Worm (Caenorhabditis elegans) whole organism, L4 larva: Measurements from ENCODE around the gene W04G3.13.
A peak's percentile ranks its signal among the peaks of the same experiment; 100 is the strongest.

ENCODE experiments used
- F10B5.3 ChIP-seq: sonication (generic microtip); optimal IDR thresholded peaks from 2 replicates; lab custom pipeline; 2016; ENCODE audit warnings: mild to moderate bottlenecking, missing genetic modification characterization, missing compliant biosample characterization
- R02D3.7 ChIP-seq: fragments of 150-350 bp; sonication (generic microtip); optimal IDR thresholded peaks from 3 replicates; lab custom pipeline; 2014; ENCODE audit warnings: missing biosample characterization, missing genetic modification characterization
- T20F7.1 ChIP-seq: fragments of 200-800 bp; sonication (Bioruptor generic); optimal IDR thresholded peaks from 2 replicates; lab custom pipeline; 2018; ENCODE audit warnings: mild to moderate bottlenecking, missing genetic modification characterization, missing compliant biosample characterization
- Y75B8A.6 ChIP-seq: fragments of 200-800 bp; sonication (Bioruptor generic); IDR thresholded peaks from 2 replicates; pipeline ENCODE4 v1.3.6; 2022; ENCODE audit warnings: missing genetic modification reagents, missing genetic modification characterization, missing compliant biosample characterization
- ZK337.2 ChIP-seq: fragments of 200-800 bp; sonication (Bioruptor generic); IDR thresholded peaks from 2 replicates; pipeline ENCODE4 v1.3.6; 2022; ENCODE audit warnings: missing genetic modification reagents, missing genetic modification characterization, missing compliant biosample characterization
- ZK546.5 ChIP-seq, 2 experiments: sonication (generic microtip); optimal IDR thresholded peaks; 2 replicates each; lab custom pipeline; 2017; ENCODE audit warnings: missing biosample characterization in 2 of 2, missing genetic modification characterization in 2 of 2
- ama-1 ChIP-seq: fragments of 150-350 bp; optimal IDR thresholded peaks from 2 replicates; lab custom pipeline; 2014; ENCODE audit warnings: inconsistent platforms, mixed read lengths
- arid-1 ChIP-seq: fragments of 200-800 bp; sonication (Bioruptor generic); conservative IDR thresholded peaks from 2 replicates; pipeline ENCODE4 v1.3.6; 2022; ENCODE audit warnings: missing genetic modification reagents, missing genetic modification characterization, missing compliant biosample characterization
- ctbp-1 ChIP-seq: fragments of 200-800 bp; sonication (Bioruptor generic); IDR thresholded peaks from 2 replicates; pipeline ENCODE4 v1.3.6; 2022; ENCODE audit warnings: missing genetic modification reagents, missing genetic modification characterization, missing compliant biosample characterization
- daf-16 ChIP-seq, 3 experiments: sonication (generic microtip); optimal IDR thresholded peaks; 2 replicates each; lab custom pipeline; 2016 to 2017; ENCODE audit warnings: missing genetic modification characterization in 3 of 3, missing genetic modification reagents in 3 of 3, mild to moderate bottlenecking in 2 of 3, missing compliant biosample characterization in 2 of 3, missing biosample characterization in 1 of 3, moderate library complexity in 1 of 3
- daf-19 ChIP-seq: fragments of 200-800 bp; sonication (Bioruptor generic); conservative IDR thresholded peaks from 2 replicates; pipeline ENCODE4 v1.3.6; 2022; ENCODE audit warnings: missing genetic modification characterization, missing compliant biosample characterization
- dve-1 ChIP-seq: sonication (generic microtip); optimal IDR thresholded peaks from 2 replicates; lab custom pipeline; 2017; ENCODE audit warnings: antibody characterized with exemption, mild to moderate bottlenecking, missing genetic modification characterization, missing compliant biosample characterization; ENCODE audit not compliant: insufficient read depth
- fkh-10 ChIP-seq: fragments of 150-350 bp; optimal IDR thresholded peaks from 2 replicates; lab custom pipeline; 2014; ENCODE audit warnings: missing biosample characterization, missing genetic modification reagents, missing genetic modification characterization
- hlh-11 ChIP-seq: fragments of 200-800 bp; sonication (Bioruptor generic); optimal IDR thresholded peaks from 2 replicates; lab custom pipeline; 2018; ENCODE audit warnings: mild to moderate bottlenecking, missing genetic modification characterization, missing compliant biosample characterization
- hlh-30 ChIP-seq: sonication (generic microtip); optimal IDR thresholded peaks from 2 replicates; lab custom pipeline; 2017; ENCODE audit warnings: antibody characterized with exemption, mild to moderate bottlenecking, missing genetic modification characterization, missing compliant biosample characterization; ENCODE audit not compliant: insufficient read depth
- lin-38 ChIP-seq: fragments of 200-800 bp; sonication (Bioruptor generic); IDR thresholded peaks from 2 replicates; pipeline ENCODE4 v1.3.6; 2022; ENCODE audit warnings: missing genetic modification reagents, missing genetic modification characterization, missing compliant biosample characterization
- lin-39 ChIP-seq: fragments of 150-350 bp; optimal IDR thresholded peaks from 2 replicates; lab custom pipeline; 2014; ENCODE audit warnings: missing biosample characterization, missing genetic modification reagents, missing genetic modification characterization
- lir-3 ChIP-seq: sonication (generic microtip); optimal IDR thresholded peaks from 2 replicates; lab custom pipeline; 2016; ENCODE audit warnings: mild to moderate bottlenecking, missing genetic modification characterization, missing compliant biosample characterization
- lsy-2 ChIP-seq, 2 experiments: fragments of 150-350 bp in 1 of 2; sonication (generic microtip) in 1 of 2; optimal IDR thresholded peaks; 2 replicates each; lab custom pipeline; 2014 to 2017; ENCODE audit warnings: missing biosample characterization in 2 of 2, missing genetic modification characterization in 2 of 2
- mdt-29 ChIP-seq: fragments of 200-800 bp; sonication (Bioruptor generic); IDR thresholded peaks from 2 replicates; pipeline ENCODE4 v1.3.6; 2022; ENCODE audit warnings: missing genetic modification reagents, missing genetic modification characterization, missing compliant biosample characterization
- mxl-3 ChIP-seq: fragments of 200-800 bp; sonication (Bioruptor generic); optimal IDR thresholded peaks from 2 replicates; lab custom pipeline; 2018; ENCODE audit warnings: mild to moderate bottlenecking, missing genetic modification characterization, missing compliant biosample characterization
- nhr-102 ChIP-seq: sonication (generic microtip); optimal IDR thresholded peaks from 2 replicates; lab custom pipeline; 2016; ENCODE audit warnings: mild to moderate bottlenecking, missing genetic modification characterization, moderate library complexity, missing compliant biosample characterization
- nhr-237 ChIP-seq: sonication (generic microtip); optimal IDR thresholded peaks from 2 replicates; lab custom pipeline; 2017; ENCODE audit warnings: missing biosample characterization, missing genetic modification characterization
- nhr-28 ChIP-seq: fragments of 150-350 bp; optimal IDR thresholded peaks from 2 replicates; lab custom pipeline; 2014; ENCODE audit warnings: missing biosample characterization, missing genetic modification characterization
- nhr-41 ChIP-seq: fragments of 200-800 bp; sonication (Bioruptor generic); IDR thresholded peaks from 2 replicates; pipeline ENCODE4 v1.3.6; 2022; ENCODE audit warnings: missing genetic modification reagents, missing genetic modification characterization, missing compliant biosample characterization
- nhr-42 ChIP-seq: fragments of 200-800 bp; sonication (Bioruptor generic); IDR thresholded peaks from 2 replicates; pipeline ENCODE4 v1.3.6; 2022; ENCODE audit warnings: missing genetic modification characterization, missing compliant biosample characterization
- nhr-6 ChIP-seq: fragments of 150-350 bp; optimal IDR thresholded peaks from 2 replicates; lab custom pipeline; 2014; ENCODE audit warnings: missing biosample characterization, missing genetic modification characterization
- pqm-1 ChIP-seq: sonication (generic microtip); optimal IDR thresholded peaks from 2 replicates; lab custom pipeline; 2017; ENCODE audit warnings: missing biosample characterization, missing genetic modification characterization
- rbr-2 ChIP-seq: sonication (generic microtip); optimal IDR thresholded peaks from 2 replicates; lab custom pipeline; 2016; ENCODE audit warnings: missing genotype, missing genetic modification characterization, missing compliant biosample characterization
- snpc-1.2 ChIP-seq: fragments of 200-800 bp; sonication (Bioruptor generic); IDR thresholded peaks from 2 replicates; pipeline ENCODE4 v1.3.6; 2022; ENCODE audit warnings: missing genetic modification reagents, missing genetic modification characterization, missing compliant biosample characterization
- spr-1 ChIP-seq: sonication (generic microtip); optimal IDR thresholded peaks from 2 replicates; lab custom pipeline; 2016; ENCODE audit warnings: mild to moderate bottlenecking, missing genetic modification characterization, missing compliant biosample characterization
- tra-1 ChIP-seq: fragments of 200-800 bp; sonication (Bioruptor generic); IDR thresholded peaks from 2 replicates; pipeline ENCODE4 v1.3.6; 2022; ENCODE audit warnings: missing genetic modification reagents, missing genetic modification characterization, missing compliant biosample characterization
- unc-62 ChIP-seq, 3 experiments: fragments of 150-350 bp in 1 of 3; sonication (generic microtip); optimal IDR thresholded peaks in 2 of 3; peaks in 1 of 3; 1 replicate in 1 of 3; 2 replicates in 2 of 3; lab custom pipeline; 2014 to 2017; ENCODE audit warnings: missing biosample characterization in 3 of 3, missing genetic modification characterization in 3 of 3, missing genetic modification reagents in 3 of 3, missing genotype in 1 of 3
- zfp-2 ChIP-seq: sonication (generic microtip); optimal IDR thresholded peaks from 2 replicates; lab custom pipeline; 2016; ENCODE audit warnings: mild to moderate bottlenecking, missing genetic modification characterization, missing compliant biosample characterization
- zfp-3 ChIP-seq: fragments of 200-800 bp; sonication (Bioruptor generic); conservative IDR thresholded peaks from 2 replicates; pipeline ENCODE4 v1.3.6; 2022; ENCODE audit warnings: missing genetic modification reagents, missing genetic modification characterization, missing compliant biosample characterization
- zip-11 ChIP-seq: fragments of 200-800 bp; sonication (Bioruptor generic); IDR thresholded peaks from 2 replicates; pipeline ENCODE4 v1.3.6; 2022; ENCODE audit warnings: missing genetic modification characterization, missing compliant biosample characterization

W04G3.13 gene

DNA sequence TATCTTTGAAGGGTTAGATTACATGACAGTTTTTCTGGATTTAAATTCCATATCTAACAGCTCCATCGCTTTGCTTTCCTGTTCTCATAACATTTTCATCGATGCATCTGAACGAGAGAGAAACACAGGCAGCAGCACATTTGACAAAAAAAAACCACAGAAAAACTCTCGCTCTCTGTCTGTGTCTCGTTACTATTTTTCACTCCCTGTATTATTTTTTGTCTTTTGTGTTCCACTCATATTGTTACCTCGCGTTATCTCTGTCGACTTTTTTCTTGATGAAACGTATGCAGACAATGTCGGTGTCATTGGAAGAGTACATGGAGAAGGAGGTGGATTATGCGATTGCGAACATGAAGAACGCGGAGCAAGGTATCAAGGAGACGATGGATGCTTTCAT is 9.4 kb upstream of the W04G3.13 start, which contains the start of gene W04G3.11:
W04G3.11 (plus strand) TSS at position 244 of the 400 bp plus-strand sequence.
- TF ChIP-seq daf-16 (GFP tag; optimal IDR thresholded peaks at IDR 0.05; lab: Kevin White, UChicago), result no peak
- no peak for TF ChIP-seq daf-16 (tag; optimal IDR thresholded peaks at IDR 0.05; lab: Kevin White, UChicago)
- TF ChIP-seq daf-19 (GFP tag; lab: Robert Waterston, UW), result no peak
- TF ChIP-seq pqm-1 (tag; lab: Kevin White, UChicago), result peak; percentile 46
- TF ChIP-seq rbr-2 (tag; lab: Kevin White, UChicago), result no peak
- TF ChIP-seq ctbp-1 (GFP tag; lab: Robert Waterston, UW), result no peak
- no peak for TF ChIP-seq T20F7.1
- TF ChIP-seq nhr-6 (tag; lab: Kevin White, UChicago), result peak; percentile 15
- TF ChIP-seq lin-38 (GFP tag; lab: Robert Waterston, UW), result no peak
- no peak for TF ChIP-seq nhr-237
- peak; percentile 46 for TF ChIP-seq dve-1 (tag; lab: Kevin White, UChicago)
- no peak for TF ChIP-seq nhr-42 (GFP tag; lab: Robert Waterston, UW)
- TF ChIP-seq zfp-3 (GFP tag; lab: Robert Waterston, UW), result no peak
- TF ChIP-seq lsy-2 (tag; optimal IDR thresholded peaks at IDR 0.05; lab: Kevin White, UChicago), result no peak
- TF ChIP-seq zfp-2 (tag; lab: Kevin White, UChicago), result no peak
- peak; percentile 5 for TF ChIP-seq nhr-28 (tag; lab: Kevin White, UChicago)
- TF ChIP-seq F10B5.3 (tag; lab: Kevin White, UChicago), result no peak
- no peak for TF ChIP-seq tra-1 (GFP tag; lab: Robert Waterston, UW)
- TF ChIP-seq fkh-10 (GFP tag; lab: Kevin White, UChicago), result no peak
- no peak for TF ChIP-seq ZK337.2 (GFP tag; lab: Robert Waterston, UW)
- peak in 1 of 2 experiments; percentile 77 for TF ChIP-seq unc-62 (GFP tag; optimal IDR thresholded peaks at IDR 0.05 in 1 of 2; lab: Kevin White, UChicago)
- no peak for TF ChIP-seq unc-62 (tag; optimal IDR thresholded peaks at IDR 0.05; lab: Kevin White, UChicago)

DNA sequence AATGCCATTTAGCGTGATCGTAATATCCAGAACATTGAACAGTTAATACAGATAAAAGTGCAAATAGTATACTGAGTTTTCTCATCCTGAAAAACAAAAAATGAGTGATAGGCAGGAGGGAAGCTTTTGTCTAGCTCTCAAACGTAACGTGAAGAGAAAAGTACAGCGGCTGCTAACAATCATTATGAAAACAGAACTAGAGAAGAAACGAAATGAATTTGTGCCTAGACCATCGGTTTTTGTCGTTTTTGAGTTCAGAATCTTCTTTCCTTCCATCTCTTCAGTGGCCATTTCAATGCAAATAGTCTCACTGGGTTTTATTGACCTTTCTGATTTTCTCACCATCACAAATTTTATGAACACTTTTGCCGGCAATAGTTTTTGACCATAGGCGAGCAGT is 5.6 kb upstream of the W04G3.13 start, which contains the start of gene W04G3.7:
W04G3.7 (minus strand) TSS at position 101 of the 400 bp plus-strand sequence.
- TF ChIP-seq mdt-29 (GFP tag; lab: Robert Waterston, UW) (no peak), ama-1 (no peak), nhr-102 (no peak), spr-1 (no peak), nhr-42 (GFP tag; lab: Robert Waterston, UW) (no peak), ZK337.2 (GFP tag; lab: Robert Waterston, UW) (no peak), lin-39 (tag; lab: Kevin White, UChicago) (no peak), arid-1 (GFP tag; lab: Robert Waterston, UW) (no peak), mxl-3 (GFP tag; lab: Kevin White, UChicago) (no peak), zip-11 (no peak), ZK546.5 (tag; optimal IDR thresholded peaks at IDR 0.05; lab: Kevin White, UChicago) (no peak), nhr-41 (GFP tag; lab: Robert Waterston, UW) (no peak), R02D3.7 (tag; lab: Kevin White, UChicago) (no peak), lir-3 (tag; lab: Kevin White, UChicago) (no peak)

DNA sequence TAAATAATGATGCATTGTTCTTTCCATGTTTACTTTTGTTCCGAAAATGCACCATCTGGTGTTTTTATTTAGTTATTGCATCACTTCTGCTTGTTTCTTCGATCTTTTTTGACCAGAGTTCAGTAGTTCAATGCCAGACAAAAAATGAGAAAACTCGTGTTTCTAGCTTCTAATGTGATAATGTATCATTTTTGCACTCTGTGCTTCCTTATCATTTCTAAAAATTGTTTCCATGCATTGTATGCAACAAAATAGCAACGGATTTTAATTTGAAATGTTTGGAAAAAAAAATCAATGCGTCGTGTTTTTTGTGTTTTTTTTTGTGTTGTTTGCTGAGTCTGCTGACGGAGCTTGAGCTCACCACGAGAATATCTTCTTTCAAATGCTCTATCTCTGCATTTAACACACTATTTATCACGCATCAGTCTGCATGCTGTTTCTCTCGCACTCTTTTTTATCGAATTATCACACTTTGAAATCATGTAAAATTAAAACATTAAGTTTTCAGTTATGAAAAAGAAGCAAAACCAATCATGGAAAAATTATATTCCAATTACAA is 682 bp upstream of the W04G3.13 start, which contains the start of gene sulp-7:
sulp-7 (plus strand) TSS at position 509 of the 559 bp plus-strand sequence.
- TF ChIP-seq hlh-30 (tag; lab: Kevin White, UChicago) (peak; percentile 65), pqm-1 (tag; lab: Kevin White, UChicago) (peak; percentile 33), daf-16 (GFP tag; optimal IDR thresholded peaks at IDR 0.05; lab: Kevin White, UChicago) (peak in 1 of 2 experiments; percentile 20), daf-16 (tag; optimal IDR thresholded peaks at IDR 0.05; lab: Kevin White, UChicago) (peak; percentile 44), hlh-11 (tag; lab: Kevin White, UChicago) (peak; percentile 11), nhr-28 (tag; lab: Kevin White, UChicago) (peak; percentile 44), mxl-3 (GFP tag; lab: Kevin White, UChicago) (peak; percentile 9), snpc-1.2 (GFP tag; lab: Robert Waterston, UW) (no peak), Y75B8A.6 (no peak), dve-1 (tag; lab: Kevin White, UChicago) (no peak)
